Worm (Caenorhabditis elegans): ENCODE data around the gene clhm-1.

Gene clhm-1

ce11 chrII:6888211-6888610 lies 17.4 kb upstream of the clhm-1 start:
- TF ChIP-seq elt-2 (tag; optimal IDR thresholded peaks at IDR 0.05) (peak; percentile 66), nhr-77 (tag; optimal IDR thresholded peaks at IDR 0.05) (no peak), egl-27 (tag; optimal IDR thresholded peaks at IDR 0.05) (no peak), ZK546.5 (tag; optimal IDR thresholded peaks at IDR 0.05) (no peak), pqm-1 (tag; optimal IDR thresholded peaks at IDR 0.05) (peak; percentile 63), egl-5 (tag; optimal IDR thresholded peaks at IDR 0.05) (no peak), fos-1 (tag; optimal IDR thresholded peaks at IDR 0.05) (no peak), mml-1 (tag; optimal IDR thresholded peaks at IDR 0.05) (no peak), nhr-237 (tag; optimal IDR thresholded peaks at IDR 0.05) (no peak), zag-1 (tag; optimal IDR thresholded peaks at IDR 0.05) (no peak), lin-15B (tag; optimal IDR thresholded peaks at IDR 0.05) (no peak), aly-2 (tag; optimal IDR thresholded peaks at IDR 0.05) (no peak), ceh-82 (tag; optimal IDR thresholded peaks at IDR 0.05) (no peak), nhr-25 (tag; optimal IDR thresholded peaks at IDR 0.05) (no peak), snpc-4 (tag; optimal IDR thresholded peaks at IDR 0.05) (no peak), elt-1 (tag; optimal IDR thresholded peaks at IDR 0.05) (no peak), ceh-16 (tag; optimal IDR thresholded peaks at IDR 0.05) (no peak), nhr-23 (tag; optimal IDR thresholded peaks at IDR 0.05) (peak; percentile 65), sea-2 (GFP tag; optimal IDR thresholded peaks at IDR 0.05) (no peak), ceh-28 (tag; optimal IDR thresholded peaks at IDR 0.05) (no peak), nhr-12 (tag; optimal IDR thresholded peaks at IDR 0.05) (no peak), jun-1 (tag; optimal IDR thresholded peaks at IDR 0.05) (peak; percentile 10), hmg-11 (tag; optimal IDR thresholded peaks at IDR 0.05) (no peak), nhr-67 (tag; optimal IDR thresholded peaks at IDR 0.05) (no peak), fkh-10 (GFP tag; optimal IDR thresholded peaks at IDR 0.05) (no peak), unc-39 (tag; optimal IDR thresholded peaks at IDR 0.05) (no peak), lsy-12 (tag; optimal IDR thresholded peaks at IDR 0.05) (peak; percentile 38), daf-12 (tag; optimal IDR thresholded peaks at IDR 0.05) (no peak), R02D3.7 (tag; optimal IDR thresholded peaks at IDR 0.05) (no peak), ztf-11 (tag; optimal IDR thresholded peaks at IDR 0.05) (no peak), nhr-11 (tag; optimal IDR thresholded peaks at IDR 0.05) (no peak), lin-39 (tag; optimal IDR thresholded peaks at IDR 0.05) (no peak), ama-1 (optimal IDR thresholded peaks at IDR 0.05) (peak; percentile 91), fkh-2 (tag; optimal IDR thresholded peaks at IDR 0.05) (no peak), nhr-76 (tag; optimal IDR thresholded peaks at IDR 0.05) (peak; percentile 4), elt-3 (tag; optimal IDR thresholded peaks at IDR 0.05) (no peak), eor-1 (tag; optimal IDR thresholded peaks at IDR 0.05) (no peak), nfya-1 (tag; optimal IDR thresholded peaks at IDR 0.05; ENCODE audit: insufficient read depth) (peak; percentile 21), unc-62 (GFP tag; optimal IDR thresholded peaks at IDR 0.05) (no peak), mdl-1 (tag; optimal IDR thresholded peaks at IDR 0.05) (no peak), nhr-28 (tag; optimal IDR thresholded peaks at IDR 0.05) (no peak), nhr-43 (tag; optimal IDR thresholded peaks at IDR 0.05; ENCODE audit: poor library complexity, severe bottlenecking) (peak; percentile 78), ztf-4 (tag; optimal IDR thresholded peaks at IDR 0.05) (no peak), ceh-9 (tag; optimal IDR thresholded peaks at IDR 0.05) (no peak), tbx-2 (tag; optimal IDR thresholded peaks at IDR 0.05) (peak; percentile 29), skn-1 (tag; optimal IDR thresholded peaks at IDR 0.05) (no peak), pha-4 (tag; optimal IDR thresholded peaks at IDR 0.05) (peak; percentile 73)

Data from whole organism, L3 larva.